Worm (Caenorhabditis elegans) whole organism, L2 larva: Measurements from ENCODE around the gene Y55F3AM.13.

ENCODE experiments used
- C34F6.9 ChIP-seq: fragments of 150-350 bp; optimal IDR thresholded peaks from 2 replicates; lab custom pipeline; 2014; ENCODE audit warnings: missing biosample characterization, missing genetic modification characterization
- F13H6.1 ChIP-seq: sonication (generic microtip); optimal IDR thresholded peaks from 2 replicates; lab custom pipeline; 2016; ENCODE audit warnings: missing genetic modification characterization, missing compliant biosample characterization
- R02D3.7 ChIP-seq: fragments of 150-350 bp; optimal IDR thresholded peaks from 2 replicates; lab custom pipeline; 2014; ENCODE audit warnings: missing biosample characterization, missing genetic modification characterization
- Y55F3AM.14 ChIP-seq: fragments of 200-800 bp; sonication (Bioruptor generic); optimal IDR thresholded peaks from 2 replicates; lab custom pipeline; 2018; ENCODE audit warnings: mild to moderate bottlenecking, missing genetic modification characterization, missing compliant biosample characterization
- alr-1 ChIP-seq: fragments of 150-350 bp; optimal IDR thresholded peaks from 2 replicates; lab custom pipeline; 2014; ENCODE audit warnings: missing biosample characterization, missing genetic modification characterization
- aly-2 ChIP-seq: fragments of 150-350 bp; optimal IDR thresholded peaks from 2 replicates; lab custom pipeline; 2014; ENCODE audit warnings: missing biosample characterization, missing genetic modification characterization
- ama-1 ChIP-seq: fragments of 150-350 bp; optimal IDR thresholded peaks from 2 replicates; lab custom pipeline; 2018; ENCODE audit warnings: inconsistent platforms
- ceh-16 ChIP-seq: fragments of 150-350 bp; optimal IDR thresholded peaks from 2 replicates; lab custom pipeline; 2014; ENCODE audit warnings: missing biosample characterization, missing genetic modification characterization
- ceh-82 ChIP-seq: fragments of 150-350 bp; optimal IDR thresholded peaks from 2 replicates; lab custom pipeline; 2014; ENCODE audit warnings: missing biosample characterization, missing genetic modification characterization
- crh-2 ChIP-seq: sonication (generic microtip); optimal IDR thresholded peaks from 2 replicates; lab custom pipeline; 2017; ENCODE audit warnings: missing biosample characterization, missing genetic modification characterization
- dmd-4 ChIP-seq: sonication (generic microtip); optimal IDR thresholded peaks from 2 replicates; lab custom pipeline; 2017; ENCODE audit warnings: missing biosample characterization, missing genetic modification characterization
- egl-27 ChIP-seq: sonication (generic microtip); optimal IDR thresholded peaks from 3 replicates; lab custom pipeline; 2017; ENCODE audit warnings: missing biosample characterization, missing genetic modification reagents, missing genetic modification characterization
- elt-1 ChIP-seq: fragments of 150-350 bp; optimal IDR thresholded peaks from 2 replicates; lab custom pipeline; 2014; ENCODE audit warnings: missing biosample characterization, missing genetic modification characterization
- elt-3 ChIP-seq: sonication (generic microtip); optimal IDR thresholded peaks from 2 replicates; lab custom pipeline; 2017; ENCODE audit warnings: missing biosample characterization, missing genetic modification characterization
- fos-1 ChIP-seq: fragments of 150-350 bp; optimal IDR thresholded peaks from 2 replicates; lab custom pipeline; 2014; ENCODE audit warnings: missing biosample characterization, missing genetic modification characterization
- gmeb-1 ChIP-seq: fragments of 150-350 bp; optimal IDR thresholded peaks from 2 replicates; lab custom pipeline; 2014; ENCODE audit warnings: missing biosample characterization, missing genetic modification characterization
- lin-13 ChIP-seq: fragments of 150-350 bp; optimal IDR thresholded peaks from 2 replicates; lab custom pipeline; 2014; ENCODE audit warnings: missing biosample characterization, missing genetic modification reagents, missing genetic modification characterization
- lin-39 ChIP-seq: fragments of 150-350 bp; optimal IDR thresholded peaks from 2 replicates; lab custom pipeline; 2014; ENCODE audit warnings: missing biosample characterization, missing genetic modification reagents, missing genetic modification characterization
- lsy-2 ChIP-seq, 2 experiments: fragments of 150-350 bp in 1 of 2; sonication (generic microtip) in 1 of 2; optimal IDR thresholded peaks; 2 replicates each; lab custom pipeline; 2014 to 2017; ENCODE audit warnings: missing biosample characterization in 2 of 2, missing genetic modification characterization in 2 of 2
- mab-5 ChIP-seq: fragments of 150-350 bp; optimal IDR thresholded peaks from 2 replicates; lab custom pipeline; 2014; ENCODE audit warnings: missing biosample characterization, missing genetic modification characterization
- mbf-1 ChIP-seq: sonication (generic microtip); optimal IDR thresholded peaks from 2 replicates; lab custom pipeline; 2017; ENCODE audit warnings: missing biosample characterization, missing genetic modification characterization
- mdl-1 ChIP-seq, 2 experiments: fragments of 150-350 bp in 1 of 2; sonication (generic microtip) in 1 of 2; optimal IDR thresholded peaks; 2 replicates each; lab custom pipeline; 2017; ENCODE audit warnings: missing biosample characterization in 2 of 2, missing genetic modification characterization in 2 of 2
- nhr-10 ChIP-seq: sonication (generic microtip); optimal IDR thresholded peaks from 2 replicates; lab custom pipeline; 2017; ENCODE audit warnings: missing biosample characterization, missing genetic modification characterization
- nhr-11 ChIP-seq: fragments of 150-350 bp; optimal IDR thresholded peaks from 2 replicates; lab custom pipeline; 2014; ENCODE audit warnings: missing biosample characterization, missing genetic modification characterization
- nhr-12 ChIP-seq: fragments of 150-350 bp; optimal IDR thresholded peaks from 2 replicates; lab custom pipeline; 2014; ENCODE audit warnings: missing biosample characterization, missing genetic modification characterization
- nhr-129 ChIP-seq: fragments of 150-350 bp; optimal IDR thresholded peaks from 2 replicates; lab custom pipeline; 2014; ENCODE audit warnings: missing biosample characterization, missing genetic modification characterization
- nhr-21 ChIP-seq: fragments of 150-350 bp; optimal IDR thresholded peaks from 2 replicates; lab custom pipeline; 2014; ENCODE audit warnings: missing biosample characterization, missing genetic modification characterization
- nhr-237 ChIP-seq: fragments of 150-350 bp; optimal IDR thresholded peaks from 2 replicates; lab custom pipeline; 2014; ENCODE audit warnings: missing biosample characterization, missing genetic modification characterization
- nhr-25 ChIP-seq: fragments of 150-350 bp; sonication (generic microtip); optimal IDR thresholded peaks from 3 replicates; lab custom pipeline; 2014; ENCODE audit warnings: missing biosample characterization, missing genetic modification characterization
- nhr-6 ChIP-seq: fragments of 150-350 bp; optimal IDR thresholded peaks from 2 replicates; lab custom pipeline; 2014; ENCODE audit warnings: missing biosample characterization, missing genetic modification characterization
- nhr-77 ChIP-seq: fragments of 150-350 bp; optimal IDR thresholded peaks from 2 replicates; lab custom pipeline; 2014; ENCODE audit warnings: missing biosample characterization, missing genetic modification characterization
- peb-1 ChIP-seq: fragments of 150-350 bp; optimal IDR thresholded peaks from 2 replicates; lab custom pipeline; 2014; ENCODE audit warnings: missing biosample characterization, missing genetic modification characterization
- sem-4 ChIP-seq: fragments of 150-350 bp; optimal IDR thresholded peaks from 2 replicates; lab custom pipeline; 2014; ENCODE audit warnings: missing biosample characterization, missing genetic modification reagents, missing genetic modification characterization
- skn-1 ChIP-seq: sonication (generic microtip); optimal IDR thresholded peaks from 2 replicates; lab custom pipeline; 2017; ENCODE audit warnings: missing biosample characterization, missing genetic modification characterization
- sma-3 ChIP-seq: sonication (generic microtip); optimal IDR thresholded peaks from 2 replicates; lab custom pipeline; 2016; ENCODE audit warnings: missing genetic modification reagents, missing genetic modification characterization, missing compliant biosample characterization
- sma-9 ChIP-seq, 2 experiments: fragments of 150-350 bp in 1 of 2; sonication (generic microtip) in 1 of 2; optimal IDR thresholded peaks; 2 replicates each; lab custom pipeline; 2014 to 2016; ENCODE audit warnings: missing genetic modification characterization in 2 of 2, mild to moderate bottlenecking in 1 of 2, missing biosample characterization in 1 of 2, missing compliant biosample characterization in 1 of 2, missing genetic modification reagents in 1 of 2, moderate library complexity in 1 of 2
- snpc-4 ChIP-seq: fragments of 150-350 bp; optimal IDR thresholded peaks from 2 replicates; lab custom pipeline; 2014; ENCODE audit warnings: missing biosample characterization, missing genetic modification characterization
- unc-39 ChIP-seq: fragments of 150-350 bp; optimal IDR thresholded peaks from 2 replicates; lab custom pipeline; 2014; ENCODE audit warnings: missing biosample characterization, missing genetic modification characterization
- unc-55 ChIP-seq: fragments of 150-350 bp; sonication (generic microtip); optimal IDR thresholded peaks from 3 replicates; lab custom pipeline; 2014; ENCODE audit warnings: missing biosample characterization, missing genetic modification reagents, missing genetic modification characterization
- zag-1 ChIP-seq: fragments of 150-350 bp; optimal IDR thresholded peaks from 2 replicates; lab custom pipeline; 2014; ENCODE audit warnings: missing biosample characterization, missing genetic modification characterization
- ztf-11 ChIP-seq: sonication (generic microtip); optimal IDR thresholded peaks from 2 replicates; lab custom pipeline; 2017; ENCODE audit warnings: missing biosample characterization, missing genetic modification characterization

Gene Y55F3AM.13

ce11 chrIV:1056263-1056942 lies at the start of gene Y55F3AM.13, which contains the start of gene mrps-25:
Gene Y55F3AM.13 (minus strand): TSS chrIV:1056313.
Gene mrps-25 (plus strand): TSS chrIV:1056892.
- TF ChIP-seq aly-2 (tag; lab: Kevin White, UChicago) (no peak), nhr-237 (no peak), peb-1 (tag; lab: Kevin White, UChicago) (no peak), ceh-16 (no peak), ama-1 (lab: Kevin White, UChicago) (no peak), nhr-6 (tag; lab: Kevin White, UChicago) (no peak), nhr-10 (tag; lab: Kevin White, UChicago) (no peak), alr-1 (tag; lab: Kevin White, UChicago) (no peak), gmeb-1 (peak; percentile 63), nhr-25 (peak; percentile 48), elt-3 (no peak), nhr-129 (tag; lab: Kevin White, UChicago) (no peak), R02D3.7 (tag; lab: Kevin White, UChicago) (peak; percentile 90), zag-1 (no peak), crh-2 (tag; lab: Kevin White, UChicago) (peak; percentile 26), nhr-11 (tag; lab: Kevin White, UChicago) (no peak), lin-13 (GFP tag; lab: Kevin White, UChicago) (peak; percentile 5), ztf-11 (no peak), C34F6.9 (tag; lab: Kevin White, UChicago) (peak; percentile 45), sma-3 (peak; percentile 48), nhr-21 (no peak), nhr-12 (tag; lab: Kevin White, UChicago) (no peak), mab-5 (tag; lab: Kevin White, UChicago) (no peak), lsy-2 (tag; optimal IDR thresholded peaks at IDR 0.05; lab: Kevin White, UChicago) (peak; percentile 9 to 75), sma-9 (GFP tag; optimal IDR thresholded peaks at IDR 0.05; lab: Kevin White, UChicago) (no peak), sma-9 (tag; optimal IDR thresholded peaks at IDR 0.05; lab: Kevin White, UChicago) (no peak), nhr-77 (tag; lab: Kevin White, UChicago) (no peak), ceh-82 (tag; lab: Kevin White, UChicago) (no peak), unc-55 (GFP tag; lab: Kevin White, UChicago) (peak; percentile 68)

ce11 chrIV:1105104-1105503 lies 49.0 kb upstream of the Y55F3AM.13 start:
- TF ChIP-seq snpc-4 (no peak), F13H6.1 (tag; lab: Kevin White, UChicago) (peak; percentile 46), ceh-82 (tag; lab: Kevin White, UChicago) (no peak), aly-2 (tag; lab: Kevin White, UChicago) (no peak), nhr-129 (tag; lab: Kevin White, UChicago) (peak; percentile 47), crh-2 (tag; lab: Kevin White, UChicago) (no peak), elt-3 (no peak), Y55F3AM.14 (no peak), fos-1 (tag; lab: Kevin White, UChicago) (no peak), dmd-4 (no peak), sma-9 (GFP tag; optimal IDR thresholded peaks at IDR 0.05; lab: Kevin White, UChicago) (peak; percentile 2), sma-9 (tag; optimal IDR thresholded peaks at IDR 0.05; lab: Kevin White, UChicago) (no peak), sma-3 (no peak), elt-1 (tag; lab: Kevin White, UChicago) (no peak)

ce11 chrIV:1104518-1104917 lies 48.4 kb upstream of the Y55F3AM.13 start, which contains the start of the genes C44B12.9 and C44B12.3:
Gene C44B12.9 (minus strand): TSS chrIV:1104618.
Gene C44B12.3 (plus strand): TSS chrIV:1104766.
- TF ChIP-seq nhr-12 (tag; lab: Kevin White, UChicago) (no peak), mbf-1 (no peak), egl-27 (tag; lab: Kevin White, UChicago) (no peak), ceh-82 (tag; lab: Kevin White, UChicago) (no peak), crh-2 (tag; lab: Kevin White, UChicago) (no peak), snpc-4 (no peak), alr-1 (tag; lab: Kevin White, UChicago) (no peak), sem-4 (tag; lab: Kevin White, UChicago) (no peak), skn-1 (tag; lab: Kevin White, UChicago) (no peak), lin-39 (tag; lab: Kevin White, UChicago) (no peak), mdl-1 (tag; optimal IDR thresholded peaks at IDR 0.05; lab: Kevin White, UChicago) (no peak), ztf-11 (no peak), unc-39 (tag; lab: Kevin White, UChicago) (no peak), nhr-11 (tag; lab: Kevin White, UChicago) (no peak), aly-2 (tag; lab: Kevin White, UChicago) (no peak), gmeb-1 (no peak), fos-1 (tag; lab: Kevin White, UChicago) (no peak)
